Worm (Caenorhabditis elegans) whole organism, mixed stage, embryonic: ENCODE measurements around the gene fut-4.

ENCODE experiments used
- M03D4.4 ChIP-seq: sonication (generic microtip); optimal IDR thresholded peaks from 2 replicates; lab custom pipeline; 2017; ENCODE audit warnings: mild to moderate bottlenecking, missing genetic modification characterization, missing compliant biosample characterization
- blmp-1 ChIP-seq: fragments of 150-350 bp; optimal IDR thresholded peaks from 2 replicates; lab custom pipeline; 2014; ENCODE audit warnings: missing biosample characterization, missing genetic modification characterization
- ceh-39 ChIP-seq: fragments of 150-350 bp; optimal IDR thresholded peaks from 2 replicates; lab custom pipeline; 2014; ENCODE audit warnings: missing biosample characterization, missing genetic modification characterization
- ceh-43 ChIP-seq: fragments of 200-800 bp; sonication (Bioruptor generic); optimal IDR thresholded peaks from 2 replicates; lab custom pipeline; 2018; ENCODE audit warnings: mild to moderate bottlenecking, missing genetic modification characterization, moderate library complexity, missing compliant biosample characterization
- ceh-83 ChIP-seq: fragments of 200-800 bp; sonication (Bioruptor generic); optimal IDR thresholded peaks from 2 replicates; lab custom pipeline; 2018; ENCODE audit warnings: mild to moderate bottlenecking, missing genetic modification characterization, missing compliant biosample characterization
- ces-1 ChIP-seq: fragments of 150-350 bp; optimal IDR thresholded peaks from 2 replicates; lab custom pipeline; 2014; ENCODE audit warnings: missing biosample characterization, missing genetic modification reagents, missing genetic modification characterization
- cnd-1 ChIP-seq: fragments of 200-800 bp; sonication (Bioruptor generic); optimal IDR thresholded peaks from 2 replicates; lab custom pipeline; 2018; ENCODE audit warnings: mild to moderate bottlenecking, missing genetic modification characterization, missing compliant biosample characterization
- drap-1 ChIP-seq: fragments of 200-800 bp; sonication (Bioruptor generic); optimal IDR thresholded peaks from 3 replicates; lab custom pipeline; 2018; ENCODE audit warnings: mild to moderate bottlenecking, missing genetic modification characterization, missing compliant biosample characterization
- elt-1 ChIP-seq: sonication (generic microtip); optimal IDR thresholded peaks from 2 replicates; lab custom pipeline; 2017; ENCODE audit warnings: missing genetic modification characterization, mild to moderate bottlenecking, missing compliant biosample characterization, antibody characterized with exemption, moderate library complexity, borderline replicate concordance; ENCODE audit not compliant: insufficient read depth
- elt-3 ChIP-seq: fragments of 150-350 bp; optimal IDR thresholded peaks from 2 replicates; lab custom pipeline; 2014; ENCODE audit warnings: missing biosample characterization, missing genetic modification characterization
- flh-1 ChIP-seq: fragments of 200-800 bp; sonication (Bioruptor generic); optimal IDR thresholded peaks from 2 replicates; lab custom pipeline; 2018; ENCODE audit warnings: mild to moderate bottlenecking, missing genetic modification characterization, moderate library complexity, missing compliant biosample characterization
- ham-2 ChIP-seq: fragments of 200-800 bp; sonication (Bioruptor generic); optimal IDR thresholded peaks from 2 replicates; lab custom pipeline; 2018; ENCODE audit warnings: mild to moderate bottlenecking, missing genetic modification characterization, missing compliant biosample characterization
- hlh-1 ChIP-seq: fragments of 150-350 bp; optimal IDR thresholded peaks from 2 replicates; lab custom pipeline; 2014; ENCODE audit warnings: missing biosample characterization, missing genetic modification reagents, missing genetic modification characterization
- lin-13 ChIP-seq: fragments of 150-350 bp; optimal IDR thresholded peaks from 2 replicates; lab custom pipeline; 2014; ENCODE audit warnings: missing biosample characterization, missing genetic modification characterization
- lin-32 ChIP-seq: fragments of 200-800 bp; sonication (Bioruptor generic); optimal IDR thresholded peaks from 2 replicates; lab custom pipeline; 2018; ENCODE audit warnings: mild to moderate bottlenecking, missing genetic modification characterization, missing compliant biosample characterization
- lsy-2 ChIP-seq: fragments of 150-350 bp; optimal IDR thresholded peaks from 2 replicates; lab custom pipeline; 2014; ENCODE audit warnings: missing biosample characterization, missing genetic modification characterization
- mab-5 ChIP-seq: fragments of 150-350 bp; optimal IDR thresholded peaks from 2 replicates; lab custom pipeline; 2014; ENCODE audit warnings: missing biosample characterization, missing genetic modification characterization
- mep-1 ChIP-seq: fragments of 150-350 bp; optimal IDR thresholded peaks from 2 replicates; lab custom pipeline; 2017; ENCODE audit warnings: missing biosample characterization, missing genetic modification reagents, missing genetic modification characterization, inconsistent platforms
- mls-2 ChIP-seq: sonication (generic microtip); optimal IDR thresholded peaks from 2 replicates; lab custom pipeline; 2016; ENCODE audit warnings: mild to moderate bottlenecking, missing genetic modification characterization, moderate library complexity, missing compliant biosample characterization
- nhr-12 ChIP-seq: fragments of 150-350 bp; optimal IDR thresholded peaks from 2 replicates; lab custom pipeline; 2014; ENCODE audit warnings: missing biosample characterization, missing genetic modification characterization
- nhr-2 ChIP-seq: fragments of 150-350 bp; optimal IDR thresholded peaks from 2 replicates; lab custom pipeline; 2014; ENCODE audit warnings: missing biosample characterization, missing genetic modification characterization
- nhr-237 ChIP-seq: fragments of 150-350 bp; optimal IDR thresholded peaks from 2 replicates; lab custom pipeline; 2014; ENCODE audit warnings: missing biosample characterization, missing genetic modification characterization
- nhr-28 ChIP-seq: fragments of 150-350 bp; optimal IDR thresholded peaks from 2 replicates; lab custom pipeline; 2014; ENCODE audit warnings: missing biosample characterization, missing genetic modification characterization
- nhr-76 ChIP-seq: sonication (generic microtip); optimal IDR thresholded peaks from 2 replicates; lab custom pipeline; 2017; ENCODE audit warnings: missing biosample characterization, missing genetic modification characterization
- pha-4 ChIP-seq: fragments of 150-350 bp; optimal IDR thresholded peaks from 2 replicates; lab custom pipeline; 2018; ENCODE audit warnings: missing biosample characterization, missing genetic modification reagents, missing genetic modification characterization
- sem-2 ChIP-seq: fragments of 200-800 bp; sonication (Bioruptor generic); optimal IDR thresholded peaks from 2 replicates; lab custom pipeline; 2018; ENCODE audit warnings: mild to moderate bottlenecking, missing genetic modification characterization, missing compliant biosample characterization
- snpc-4 ChIP-seq: fragments of 150-350 bp; optimal IDR thresholded peaks from 2 replicates; lab custom pipeline; 2014; ENCODE audit warnings: missing biosample characterization, missing genetic modification characterization
- sptf-1 ChIP-seq: sonication (generic microtip); optimal IDR thresholded peaks from 2 replicates; lab custom pipeline; 2017; ENCODE audit warnings: mild to moderate bottlenecking, missing genetic modification characterization, moderate library complexity, missing compliant biosample characterization
- tbx-8 ChIP-seq: fragments of 200-800 bp; sonication (Bioruptor generic); optimal IDR thresholded peaks from 2 replicates; lab custom pipeline; 2018; ENCODE audit warnings: mild to moderate bottlenecking, missing genetic modification characterization, moderate library complexity, missing compliant biosample characterization
- unc-120 ChIP-seq: sonication (generic microtip); optimal IDR thresholded peaks from 2 replicates; lab custom pipeline; 2017; ENCODE audit warnings: missing genetic modification characterization, missing compliant biosample characterization; ENCODE audit not compliant: poor library complexity, severe bottlenecking
- unc-39 ChIP-seq: fragments of 150-350 bp; optimal IDR thresholded peaks from 2 replicates; lab custom pipeline; 2014; ENCODE audit warnings: missing biosample characterization, missing genetic modification characterization
- unc-62 ChIP-seq: fragments of 150-350 bp; optimal IDR thresholded peaks from 2 replicates; lab custom pipeline; 2014; ENCODE audit warnings: missing biosample characterization, missing genetic modification reagents, missing genetic modification characterization
- zip-8 ChIP-seq: fragments of 150-350 bp; optimal IDR thresholded peaks from 2 replicates; lab custom pipeline; 2014; ENCODE audit warnings: missing biosample characterization, missing genetic modification characterization
- ztf-11 ChIP-seq: fragments of 150-350 bp; optimal IDR thresholded peaks from 2 replicates; lab custom pipeline; 2014; ENCODE audit warnings: missing biosample characterization, missing genetic modification characterization

The fut-4 gene

DNA sequence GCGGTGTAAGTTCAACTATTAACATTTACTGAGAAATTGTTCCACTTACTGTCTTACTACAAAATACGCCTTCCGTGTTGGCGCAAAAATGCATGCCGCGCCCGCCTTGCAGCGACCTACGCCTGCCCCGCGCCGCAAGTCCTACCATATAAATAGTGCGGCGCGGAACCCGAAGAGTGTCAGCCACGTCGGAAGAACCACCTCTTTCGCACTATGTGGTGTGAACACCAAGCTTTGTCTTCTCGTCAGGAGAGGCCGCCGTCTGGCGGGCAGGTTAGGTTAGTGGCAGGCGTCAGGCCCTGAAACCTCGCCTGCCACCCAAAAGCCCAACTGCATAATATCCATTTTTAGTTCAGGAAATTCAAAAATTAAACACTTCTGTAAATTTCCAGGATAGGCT, 43.0 kb upstream of the fut-4 start:
- TF ChIP-seq nhr-2 (tag; lab: Kevin White, UChicago) = no peak
- TF ChIP-seq nhr-28 (tag; lab: Kevin White, UChicago) = no peak
- TF ChIP-seq mep-1 (tag; lab: Kevin White, UChicago) = no peak
- no peak for TF ChIP-seq flh-1 (GFP tag; lab: Kevin White, UChicago)
- no peak for TF ChIP-seq nhr-12 (tag; lab: Kevin White, UChicago)
- TF ChIP-seq unc-62 = no peak
- TF ChIP-seq mab-5 (tag; lab: Kevin White, UChicago) = no peak
- no peak for TF ChIP-seq pha-4 (tag; lab: Kevin White, UChicago)
- no peak for TF ChIP-seq unc-39
- TF ChIP-seq ztf-11 (tag; lab: Kevin White, UChicago) = no peak
- no peak for TF ChIP-seq sptf-1 (tag; lab: Kevin White, UChicago)
- TF ChIP-seq tbx-8 = no peak
- TF ChIP-seq zip-8 (tag; lab: Kevin White, UChicago) = no peak
- no peak for TF ChIP-seq hlh-1 (tag; lab: Kevin White, UChicago)
- no peak for TF ChIP-seq blmp-1 (tag; lab: Kevin White, UChicago)
- TF ChIP-seq, all 35 proteins: peak for 0

DNA sequence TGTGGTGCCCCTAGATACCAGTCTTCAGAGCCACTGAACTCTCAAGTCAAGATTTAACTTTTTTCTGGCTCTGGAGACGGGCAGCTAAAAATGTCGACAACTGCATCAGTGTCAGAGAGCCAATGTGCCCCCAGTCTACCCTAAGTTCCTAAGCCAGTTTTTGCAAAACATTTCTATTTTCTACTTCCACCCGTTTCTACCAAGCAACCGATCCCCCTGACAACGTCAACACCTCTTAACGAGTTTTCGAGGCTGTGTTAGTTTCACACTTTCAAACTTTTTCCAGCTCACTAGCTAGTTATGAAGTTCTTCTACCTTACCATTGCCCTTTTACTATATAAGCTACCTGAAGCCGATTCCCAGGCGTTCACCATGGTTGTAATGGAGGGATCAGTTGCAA, 41.9 kb upstream of the fut-4 start, which contains the start of gene Y110A2AL.5:
Gene Y110A2AL.5, plus strand, starts transcription at position 301 of the 400 bp plus-strand sequence.
- TF ChIP-seq hlh-1 (tag; lab: Kevin White, UChicago) (no peak), ham-2 (GFP tag; lab: Kevin White, UChicago) (no peak), sptf-1 (tag; lab: Kevin White, UChicago) (no peak), ceh-83 (GFP tag; lab: Kevin White, UChicago) (no peak), blmp-1 (tag; lab: Kevin White, UChicago) (no peak), drap-1 (GFP tag; lab: Kevin White, UChicago) (no peak), nhr-28 (tag; lab: Kevin White, UChicago) (no peak), ceh-39 (no peak), lsy-2 (no peak), ceh-43 (GFP tag; lab: Kevin White, UChicago) (no peak), M03D4.4 (tag; lab: Kevin White, UChicago) (no peak), lin-13 (no peak)
- TF ChIP-seq, all 35 proteins: peak for 0

- TF ChIP-seq mep-1 (tag; lab: Kevin White, UChicago) = no peak
- TF ChIP-seq ham-2 (GFP tag; lab: Kevin White, UChicago) = peak; percentile 23
These were observed 40.3 kb upstream of the fut-4 start for ce11 chrII:2862557-2863035.

ce11 chrII:2861385-2862099, 39.2 kb upstream of the fut-4 start:
- peak; percentile 31 for TF ChIP-seq mls-2 (tag; lab: Kevin White, UChicago)
- no peak for TF ChIP-seq ceh-39
- no peak for TF ChIP-seq nhr-76 (tag; lab: Kevin White, UChicago)
- peak; percentile 49 for TF ChIP-seq unc-120 (tag; lab: Kevin White, UChicago)
- TF ChIP-seq tbx-8 = no peak
- TF ChIP-seq sem-2 (GFP tag; lab: Kevin White, UChicago) = no peak
- TF ChIP-seq ham-2 (GFP tag; lab: Kevin White, UChicago) = peak; percentile 14
- TF ChIP-seq ceh-83 (GFP tag; lab: Kevin White, UChicago) = peak; percentile 55
- no peak for TF ChIP-seq nhr-12 (tag; lab: Kevin White, UChicago)
- TF ChIP-seq nhr-28 (tag; lab: Kevin White, UChicago) = no peak
- no peak for TF ChIP-seq drap-1 (GFP tag; lab: Kevin White, UChicago)
- peak; percentile 74 for TF ChIP-seq blmp-1 (tag; lab: Kevin White, UChicago)
- no peak for TF ChIP-seq ces-1
- TF ChIP-seq unc-62 = no peak
- no peak for TF ChIP-seq M03D4.4 (tag; lab: Kevin White, UChicago)
- TF ChIP-seq elt-1 (tag; lab: Kevin White, UChicago) = no peak
- no peak for TF ChIP-seq hlh-1 (tag; lab: Kevin White, UChicago)
- no peak for TF ChIP-seq nhr-2 (tag; lab: Kevin White, UChicago)
- TF ChIP-seq ceh-43 (GFP tag; lab: Kevin White, UChicago) = no peak
- TF ChIP-seq mab-5 (tag; lab: Kevin White, UChicago) = no peak
- no peak for TF ChIP-seq cnd-1 (tag; lab: Kevin White, UChicago)
- TF ChIP-seq snpc-4 (tag; lab: Kevin White, UChicago) = no peak
- no peak for TF ChIP-seq mep-1 (tag; lab: Kevin White, UChicago)
- TF ChIP-seq elt-3 = no peak
- TF ChIP-seq lin-32 (GFP tag; lab: Kevin White, UChicago) = no peak
- no peak for TF ChIP-seq lsy-2
- TF ChIP-seq nhr-237 (tag; lab: Kevin White, UChicago) = no peak
- TF ChIP-seq zip-8 (tag; lab: Kevin White, UChicago) = no peak
- TF ChIP-seq ztf-11 (tag; lab: Kevin White, UChicago) = no peak
- TF ChIP-seq, all 35 proteins: peak for 5
